Worm (Caenorhabditis elegans) whole organism, L1 larva: ENCODE results near the gene sqst-4.

ENCODE experiments used
- fkh-8 ChIP-seq: sonication (generic microtip); optimal IDR thresholded peaks from 2 replicates; lab custom pipeline; 2016; ENCODE audit warnings: mild to moderate bottlenecking, missing genetic modification characterization, missing compliant biosample characterization
- unc-62 ChIP-seq: fragments of 150-350 bp; optimal IDR thresholded peaks from 2 replicates; lab custom pipeline; 2014; ENCODE audit warnings: missing biosample characterization, missing genetic modification reagents, missing genetic modification characterization

DNA sequence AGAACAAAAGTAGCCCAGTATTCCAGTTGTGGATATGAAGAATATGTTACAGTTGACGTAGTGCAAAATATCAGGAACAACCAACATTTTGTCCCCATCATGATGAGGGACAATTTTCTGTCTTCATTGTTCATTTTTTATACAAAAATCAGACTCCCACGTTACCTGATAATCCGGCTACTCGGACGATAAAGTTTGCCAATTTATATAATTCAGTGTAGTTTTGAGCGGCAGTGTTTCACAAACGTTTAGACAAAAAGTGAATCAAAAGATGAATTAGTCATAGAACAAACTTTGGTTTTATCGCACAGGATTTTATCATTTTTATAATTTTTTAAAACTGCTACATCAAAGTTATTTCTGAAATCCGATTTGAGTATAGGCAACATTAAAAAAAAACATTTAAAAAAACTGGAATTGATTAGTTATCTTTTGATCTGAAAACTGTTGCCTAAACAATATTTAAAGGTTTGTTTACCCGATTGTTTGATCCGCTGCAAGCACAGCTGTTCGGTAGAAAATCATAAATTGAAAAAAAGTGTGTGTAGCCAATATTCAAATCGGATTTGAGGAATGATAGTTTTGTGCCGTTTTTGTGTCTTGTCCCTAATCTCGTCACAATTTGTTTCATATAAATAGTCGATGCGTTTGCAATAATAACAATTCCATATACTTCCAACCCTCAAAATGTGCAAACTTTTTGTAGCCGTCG is 7.2 kb upstream of the sqst-4 start, which contains the start of the genes F57E7.4 and spig-6:
- TF ChIP-seq unc-62 (GFP tag; lab: Kevin White, UChicago) = no peak
- no peak for TF ChIP-seq fkh-8
